Worm (Caenorhabditis elegans): Measurements from ENCODE around the gene atg-2.

The atg-2 gene

DNA sequence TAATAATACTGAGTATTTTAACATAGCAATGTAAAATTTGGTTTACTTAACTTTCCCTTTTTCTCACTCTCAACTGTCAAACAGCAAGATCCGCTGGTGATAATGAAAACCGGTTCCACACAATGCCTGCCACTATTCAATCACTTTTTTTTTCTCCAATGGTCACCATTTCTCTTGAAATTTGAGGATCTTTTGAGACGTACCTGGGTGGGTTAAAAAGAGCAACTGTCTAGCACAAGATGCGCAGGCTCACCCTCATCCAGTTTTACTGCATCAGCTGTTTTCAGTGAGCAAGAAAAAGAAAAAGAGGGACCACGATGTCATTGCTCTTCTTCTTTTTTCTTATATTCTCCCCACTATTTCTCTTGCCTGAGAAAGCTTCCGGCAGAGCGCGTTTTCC is 1.7 kb downstream of the atg-2 start:
- TF ChIP-seq skn-1 (tag; optimal IDR thresholded peaks at IDR 0.05) (no peak), nhr-20 (tag; optimal IDR thresholded peaks at IDR 0.05) (no peak), nhr-90 (tag; optimal IDR thresholded peaks at IDR 0.05; ENCODE audit: poor library complexity) (no peak), vab-15 (tag; optimal IDR thresholded peaks at IDR 0.05) (no peak), Y116A8C.19 (tag; optimal IDR thresholded peaks at IDR 0.05; ENCODE audit: borderline replicate concordance) (no peak), egl-27 (tag; optimal IDR thresholded peaks at IDR 0.05) (no peak), dpl-1 (GFP tag; optimal IDR thresholded peaks at IDR 0.05) (peak in 1 of 3 experiments; percentile 4), F16B12.6 (tag; optimal IDR thresholded peaks at IDR 0.05) (no peak), egl-13 (tag; optimal IDR thresholded peaks at IDR 0.05) (no peak), nhr-85 (tag) (peak; percentile 83), ceh-88 (GFP tag; IDR thresholded peaks at IDR 0.05) (no peak), snu-23 (GFP tag; optimal IDR thresholded peaks at IDR 0.05) (no peak), irx-1 (tag; optimal IDR thresholded peaks at IDR 0.05) (no peak), elt-3 (tag; optimal IDR thresholded peaks at IDR 0.05) (no peak), sup-37 (GFP tag; optimal IDR thresholded peaks at IDR 0.05) (no peak), blmp-1 (tag; optimal IDR thresholded peaks at IDR 0.05) (peak; percentile 93), ztf-4 (tag; optimal IDR thresholded peaks at IDR 0.05) (no peak), ces-1 (GFP tag; optimal IDR thresholded peaks at IDR 0.05) (no peak), efl-1 (optimal IDR thresholded peaks at IDR 0.05) (no peak), efl-1 (GFP tag; optimal IDR thresholded peaks at IDR 0.05 in 1 of 2) (peak in 1 of 2 experiments; percentile 9), C04F5.9 (tag; optimal IDR thresholded peaks at IDR 0.05) (no peak), snpc-4 (tag; optimal IDR thresholded peaks at IDR 0.05) (no peak), fkh-4 (tag; optimal IDR thresholded peaks at IDR 0.05; ENCODE audit: borderline replicate concordance) (no peak), tlp-1 (tag; optimal IDR thresholded peaks at IDR 0.05) (no peak), lin-39 (tag; optimal IDR thresholded peaks at IDR 0.05) (no peak), ama-1 (optimal IDR thresholded peaks at IDR 0.05) (no peak), unc-98 (GFP tag; IDR thresholded peaks at IDR 0.05) (no peak), nhr-76 (tag; optimal IDR thresholded peaks at IDR 0.05) (peak; percentile 8), pax-3 (tag; optimal IDR thresholded peaks at IDR 0.05) (no peak), lir-3 (tag; optimal IDR thresholded peaks at IDR 0.05; ENCODE audit: poor library complexity) (no peak), mef-2 (tag; optimal IDR thresholded peaks at IDR 0.05) (no peak), rnt-1 (tag; optimal IDR thresholded peaks at IDR 0.05) (peak; percentile 66), mep-1 (tag; optimal IDR thresholded peaks at IDR 0.05) (no peak), unc-86 (tag; optimal IDR thresholded peaks at IDR 0.05) (no peak), ceh-90 (tag; optimal IDR thresholded peaks at IDR 0.05) (no peak), nhr-237 (tag; optimal IDR thresholded peaks at IDR 0.05) (no peak), lin-15B (tag; optimal IDR thresholded peaks at IDR 0.05) (no peak), nhr-71 (tag; optimal IDR thresholded peaks at IDR 0.05) (no peak), ceh-63 (GFP tag; optimal IDR thresholded peaks at IDR 0.05) (no peak), hlh-4 (tag; optimal IDR thresholded peaks at IDR 0.05) (no peak), pag-3 (tag; optimal IDR thresholded peaks at IDR 0.05; ENCODE audit: borderline replicate concordance, insufficient read depth) (peak; percentile 25), lin-14 (GFP tag; optimal IDR thresholded peaks at IDR 0.05) (peak; percentile 63), xbp-1 (tag; optimal IDR thresholded peaks at IDR 0.05) (no peak), isw-1 (GFP tag; IDR thresholded peaks at IDR 0.05) (no peak), hlh-17 (GFP tag; optimal IDR thresholded peaks at IDR 0.05; ENCODE audit: borderline replicate concordance) (no peak), ceh-8 (GFP tag; optimal IDR thresholded peaks at IDR 0.05) (no peak), zip-4 (GFP tag; optimal IDR thresholded peaks at IDR 0.05) (no peak), lsy-2 (tag; optimal IDR thresholded peaks at IDR 0.05) (peak in 1 of 2 experiments; percentile 2), swsn-7 (tag; optimal IDR thresholded peaks at IDR 0.05) (no peak), fkh-8 (tag; optimal IDR thresholded peaks at IDR 0.05) (no peak), pqm-1 (tag; optimal IDR thresholded peaks at IDR 0.05) (no peak), aha-1 (tag; optimal IDR thresholded peaks at IDR 0.05) (no peak), aly-2 (tag; optimal IDR thresholded peaks at IDR 0.05) (no peak), dsc-1 (tag; optimal IDR thresholded peaks at IDR 0.05) (no peak)
